Fruit fly (Drosophila melanogaster) Kc167 (cell line): ENCODE measurements around the gene CG11504.

ENCODE experiments used
- insv ChIP-seq: fragments of >200 bp; optimal IDR thresholded peaks from 3 replicates; lab custom pipeline; 2018; ENCODE audit warnings: missing external identifiers
- psq ChIP-seq: fragments of >200 bp; optimal IDR thresholded peaks from 2 replicates; lab custom pipeline; 2017; ENCODE audit warnings: missing external identifiers

DNA sequence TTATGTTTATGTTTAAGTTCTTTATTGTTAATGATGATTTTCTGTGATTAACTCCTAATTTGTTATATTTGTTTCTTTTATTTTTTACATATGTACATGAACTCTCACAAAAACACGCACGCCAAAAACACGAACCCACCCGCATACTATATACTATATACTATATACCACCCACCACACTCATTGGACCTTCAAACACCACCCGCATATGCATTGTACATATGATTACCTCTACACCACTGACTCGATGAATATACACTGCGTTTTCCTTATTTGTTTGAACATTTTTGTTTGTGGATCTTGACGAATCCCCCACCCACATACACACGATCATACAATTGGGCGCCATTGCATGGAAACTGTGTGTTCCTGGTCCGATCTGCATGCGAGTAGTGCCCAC lies 34.6 kb downstream of the CG11504 start:
- TF ChIP-seq insv: no peak
- TF ChIP-seq psq (lab: Kevin White, UChicago): no peak
